Fruit fly (Drosophila melanogaster) whole organism, wandering third instar larva: ENCODE data around the gene Or33b.

Experiments
- Abd-B ChIP-seq: fragments of >200 bp; optimal IDR thresholded peaks from 2 replicates; lab custom pipeline; 2017; ENCODE audit warnings: missing biosample characterization, missing genetic modification characterization
- CrebA ChIP-seq: fragments of 200-800 bp; sonication (Bioruptor generic); optimal IDR thresholded peaks from 2 replicates; lab custom pipeline; 2016; ENCODE audit warnings: missing biosample characterization, mild to moderate bottlenecking, missing genetic modification characterization, borderline replicate concordance
- Dfd ChIP-seq: fragments of >200 bp; optimal IDR thresholded peaks from 2 replicates; lab custom pipeline; 2017; ENCODE audit warnings: missing biosample characterization, missing genetic modification characterization
- Hnf4 ChIP-seq: fragments of 200-800 bp; sonication (Bioruptor generic); optimal IDR thresholded peaks from 2 replicates; lab custom pipeline; 2016; ENCODE audit warnings: missing biosample characterization, mild to moderate bottlenecking, missing genetic modification characterization
- Hr78 ChIP-seq: fragments of >200 bp; optimal IDR thresholded peaks from 2 replicates; lab custom pipeline; 2017; ENCODE audit warnings: missing biosample characterization, missing genetic modification characterization
- Myc ChIP-seq: fragments of >200 bp; optimal IDR thresholded peaks from 2 replicates; lab custom pipeline; 2017
- Rel ChIP-seq, 2 experiments: fragments of 200-800 bp; sonication (Bioruptor generic) in 1 of 2; optimal IDR thresholded peaks; 2 replicates in 1 of 2; 3 replicates in 1 of 2; lab custom pipeline; 2016 to 2019; ENCODE audit warnings: mild to moderate bottlenecking in 2 of 2, missing biosample characterization in 2 of 2, missing genetic modification characterization in 2 of 2, moderate library complexity in 1 of 2
- fru ChIP-seq: fragments of 200-800 bp; sonication (Bioruptor generic); optimal IDR thresholded peaks from 3 replicates; lab custom pipeline; 2016; ENCODE audit warnings: missing biosample characterization, mild to moderate bottlenecking, missing genetic modification characterization
- jim ChIP-seq: fragments of 175-275, 200-325 bp; sonication (Bioruptor generic); optimal IDR thresholded peaks from 2 replicates; lab custom pipeline; 2016; ENCODE audit warnings: missing biosample characterization, mild to moderate bottlenecking, missing genetic modification characterization
- lola ChIP-seq: fragments of >200 bp; optimal IDR thresholded peaks from 2 replicates; lab custom pipeline; 2017; ENCODE audit warnings: missing biosample characterization, missing genetic modification characterization
- pan ChIP-seq: fragments of >200 bp; optimal IDR thresholded peaks from 2 replicates; lab custom pipeline; 2017
- psq ChIP-seq: fragments of 200-800 bp; sonication (Bioruptor generic); optimal IDR thresholded peaks from 3 replicates; lab custom pipeline; 2017; ENCODE audit warnings: missing biosample characterization, mild to moderate bottlenecking, missing genetic modification characterization, moderate library complexity
- usp ChIP-seq: fragments of >200 bp; optimal IDR thresholded peaks from 2 replicates; lab custom pipeline; 2017; ENCODE audit warnings: missing biosample characterization, missing genetic modification characterization
- woc ChIP-seq: sonication (Bioruptor generic); optimal IDR thresholded peaks from 2 replicates; lab custom pipeline; 2016; ENCODE audit warnings: missing biosample characterization, mild to moderate bottlenecking, missing genetic modification characterization

- no peak for TF ChIP-seq usp (GFP tag; lab: Kevin White, UChicago)
- TF ChIP-seq pan (lab: Kevin White, UChicago), result no peak
- no peak for TF ChIP-seq lola (GFP tag; lab: Kevin White, UChicago)
- no peak for TF ChIP-seq fru
- no peak for TF ChIP-seq Hnf4 (GFP tag; lab: Kevin White, UChicago)
- no peak for TF ChIP-seq Dfd (GFP tag; lab: Kevin White, UChicago)
- TF ChIP-seq Rel (GFP tag; optimal IDR thresholded peaks at IDR 0.05; lab: Kevin White, UChicago), result no peak
- no peak for TF ChIP-seq Rel (tag; optimal IDR thresholded peaks at IDR 0.05; lab: Kevin White, UChicago)
- no peak for TF ChIP-seq jim
- TF ChIP-seq Abd-B (GFP tag; lab: Kevin White, UChicago), result no peak
- TF ChIP-seq Hr78 (GFP tag; lab: Kevin White, UChicago), result no peak
- TF ChIP-seq woc (GFP tag; lab: Kevin White, UChicago), result no peak
- no peak for TF ChIP-seq CrebA (GFP tag; lab: Kevin White, UChicago)
- TF ChIP-seq Myc, result no peak
- no peak for TF ChIP-seq psq (GFP tag; lab: Kevin White, UChicago)
Observed at dm6 chr2L:11943829-11944228, 7.8 kb downstream of the Or33b start, which contains the start of gene Crys.
